Worm (Caenorhabditis elegans): ENCODE measurements around the gene mltn-12.

The mltn-12 gene

DNA sequence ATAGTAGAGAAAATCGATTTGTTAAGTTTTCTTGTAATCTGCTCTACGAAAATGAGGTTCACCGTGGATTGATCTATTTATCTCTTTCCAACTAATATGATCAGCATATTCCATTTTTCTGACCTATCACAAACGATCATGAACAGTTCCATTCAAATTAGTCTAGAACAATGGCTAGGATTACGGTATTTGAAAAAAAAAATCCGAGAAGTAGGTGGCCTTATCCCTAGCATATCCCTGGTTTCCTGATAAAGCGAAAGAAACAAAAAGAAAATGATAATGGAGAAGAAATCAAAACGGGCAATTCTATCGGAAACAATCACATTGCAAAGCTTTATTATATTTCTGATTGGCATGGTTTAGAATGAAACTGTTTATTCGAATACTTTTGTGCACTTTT, at the start of gene mltn-12:
Gene mltn-12, plus strand, starts transcription at position 301 of the 400 bp plus-strand sequence.
- TF ChIP-seq mab-9 (GFP tag; IDR thresholded peaks at IDR 0.05) (no peak), ceh-82 (tag; optimal IDR thresholded peaks at IDR 0.05) (no peak), hlh-17 (GFP tag; optimal IDR thresholded peaks at IDR 0.05; ENCODE audit: borderline replicate concordance) (no peak), C34B4.2 (tag; optimal IDR thresholded peaks at IDR 0.05) (no peak), ceh-8 (GFP tag; optimal IDR thresholded peaks at IDR 0.05) (no peak), elt-3 (tag; optimal IDR thresholded peaks at IDR 0.05) (no peak), lin-14 (GFP tag; optimal IDR thresholded peaks at IDR 0.05) (no peak), ztf-4 (tag; optimal IDR thresholded peaks at IDR 0.05) (no peak), alr-1 (tag; optimal IDR thresholded peaks at IDR 0.05; ENCODE audit: borderline replicate concordance) (no peak), pqm-1 (tag; optimal IDR thresholded peaks at IDR 0.05) (no peak), ama-1 (optimal IDR thresholded peaks at IDR 0.05) (no peak)

DNA sequence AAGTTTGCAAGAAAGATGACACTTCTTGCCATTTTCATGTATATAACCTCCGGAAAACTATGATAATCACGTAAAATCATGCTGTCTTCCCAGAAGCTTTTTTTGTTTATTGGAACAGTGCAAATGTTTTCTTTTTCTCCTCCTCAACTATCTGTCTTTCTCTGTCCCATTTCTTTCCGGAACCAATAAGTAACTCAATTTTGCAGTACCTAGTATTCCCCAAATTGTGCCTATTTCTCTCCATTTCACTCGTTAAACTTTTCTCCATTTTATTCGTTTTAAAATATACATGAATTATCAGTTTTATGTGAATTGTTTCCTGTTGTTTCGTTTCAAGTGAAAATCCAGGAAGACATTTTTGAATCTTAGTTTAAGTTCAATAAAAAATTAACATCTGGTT, 49.5 kb upstream of the mltn-12 start:
- TF ChIP-seq lin-14 (GFP tag; optimal IDR thresholded peaks at IDR 0.05) (peak; percentile 45), unc-86 (tag; optimal IDR thresholded peaks at IDR 0.05) (no peak), fkh-10 (GFP tag; optimal IDR thresholded peaks at IDR 0.05) (peak; percentile 17)

DNA sequence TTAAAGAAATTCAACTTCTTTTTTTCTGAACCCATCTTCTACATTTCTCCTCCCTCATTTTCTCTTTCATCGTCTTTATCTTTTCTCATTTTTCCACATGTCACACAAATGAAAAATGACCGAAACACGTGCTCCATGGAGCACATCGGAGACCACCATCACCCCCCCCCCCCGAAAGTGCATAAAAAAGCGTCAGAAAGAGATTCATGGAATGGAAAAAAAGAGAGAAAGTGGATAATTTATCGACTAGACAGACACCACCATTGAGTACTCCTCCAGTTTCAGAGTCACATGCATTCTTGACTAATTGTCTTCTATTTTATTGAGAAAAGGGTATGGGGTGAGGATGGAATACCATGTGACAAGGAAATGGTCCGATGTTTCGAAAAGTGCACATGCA, 45.7 kb upstream of the mltn-12 start:
- TF ChIP-seq tbx-2 (tag; optimal IDR thresholded peaks at IDR 0.05) (peak; percentile 60), ztf-11 (tag; optimal IDR thresholded peaks at IDR 0.05) (peak in 1 of 2 experiments; percentile 29), ceh-90 (tag; optimal IDR thresholded peaks at IDR 0.05) (no peak), nhr-71 (tag; optimal IDR thresholded peaks at IDR 0.05) (peak; percentile 91), C04F5.9 (tag; optimal IDR thresholded peaks at IDR 0.05) (no peak), ama-1 (optimal IDR thresholded peaks at IDR 0.05) (no peak), sup-37 (GFP tag; optimal IDR thresholded peaks at IDR 0.05) (peak; percentile 24), mdl-1 (tag; optimal IDR thresholded peaks at IDR 0.05) (peak in 1 of 2 experiments; percentile 52), C16A3.4 (tag; optimal IDR thresholded peaks at IDR 0.05) (no peak), nhr-20 (tag; optimal IDR thresholded peaks at IDR 0.05) (peak; percentile 62), sox-4 (tag; optimal IDR thresholded peaks at IDR 0.05) (no peak), lir-3 (tag; optimal IDR thresholded peaks at IDR 0.05; ENCODE audit: poor library complexity) (peak; percentile 20), egl-13 (tag; optimal IDR thresholded peaks at IDR 0.05) (peak; percentile 23), ceh-8 (GFP tag; optimal IDR thresholded peaks at IDR 0.05) (peak; percentile 86), nhr-47 (tag; optimal IDR thresholded peaks at IDR 0.05) (peak; percentile 69), ces-1 (GFP tag; optimal IDR thresholded peaks at IDR 0.05) (no peak), lin-13 (GFP tag; optimal IDR thresholded peaks at IDR 0.05) (no peak), swsn-7 (tag; optimal IDR thresholded peaks at IDR 0.05) (peak; percentile 42), dpl-1 (GFP tag; optimal IDR thresholded peaks at IDR 0.05) (no peak), nhr-90 (tag; optimal IDR thresholded peaks at IDR 0.05; ENCODE audit: poor library complexity) (no peak), nhr-237 (tag; optimal IDR thresholded peaks at IDR 0.05) (no peak), efl-3 (GFP tag; optimal IDR thresholded peaks at IDR 0.05) (no peak), efl-1 (optimal IDR thresholded peaks at IDR 0.05) (peak in 1 of 2 experiments; percentile 33), efl-1 (GFP tag; optimal IDR thresholded peaks at IDR 0.05 in 1 of 2) (peak; percentile 17 to 32), lin-39 (tag; optimal IDR thresholded peaks at IDR 0.05) (peak; percentile 67), snpc-4 (tag; optimal IDR thresholded peaks at IDR 0.05) (peak; percentile 50), sptf-1 (tag; optimal IDR thresholded peaks at IDR 0.05) (no peak), unc-86 (tag; optimal IDR thresholded peaks at IDR 0.05) (peak; percentile 55), lsy-2 (tag; optimal IDR thresholded peaks at IDR 0.05) (peak; percentile 31 to 62), mef-2 (tag; optimal IDR thresholded peaks at IDR 0.05) (no peak), xbp-1 (tag; optimal IDR thresholded peaks at IDR 0.05) (peak; percentile 50), lin-14 (GFP tag; optimal IDR thresholded peaks at IDR 0.05) (peak; percentile 94), elt-2 (tag; optimal IDR thresholded peaks at IDR 0.05) (no peak), lin-15B (tag; optimal IDR thresholded peaks at IDR 0.05) (no peak), irx-1 (tag; optimal IDR thresholded peaks at IDR 0.05) (peak; percentile 32), ztf-4 (tag; optimal IDR thresholded peaks at IDR 0.05) (no peak), ceh-82 (tag; optimal IDR thresholded peaks at IDR 0.05) (peak in 1 of 3 experiments; percentile 19), fkh-8 (tag; optimal IDR thresholded peaks at IDR 0.05) (peak; percentile 73), isw-1 (GFP tag; IDR thresholded peaks at IDR 0.05) (peak; percentile 20; the same call in 1 of the 2 replicates), blmp-1 (tag; optimal IDR thresholded peaks at IDR 0.05) (no peak), skn-1 (tag; optimal IDR thresholded peaks at IDR 0.05) (no peak), dsc-1 (tag; optimal IDR thresholded peaks at IDR 0.05) (peak; percentile 76)

Measured in whole organism, L1 larva.